Fruit fly (Drosophila melanogaster) whole organism, adult: ENCODE measurements around the gene hiro.

Experiments
- CG14711 ChIP-seq: fragments of 200-800 bp; sonication (Bioruptor generic); optimal IDR thresholded peaks from 2 replicates; lab custom pipeline; 2018; ENCODE audit warnings: missing biosample characterization, mild to moderate bottlenecking, missing genetic modification characterization, moderate library complexity
- CG5204 ChIP-seq: fragments of 200-800 bp; sonication (Bioruptor generic); optimal IDR thresholded peaks from 2 replicates; lab custom pipeline; 2016; ENCODE audit warnings: missing biosample characterization, missing genetic modification characterization
- CG7101 ChIP-seq: fragments of 200-800 bp; sonication (Bioruptor generic); optimal IDR thresholded peaks from 2 replicates; lab custom pipeline; 2018; ENCODE audit warnings: missing biosample characterization, mild to moderate bottlenecking, missing genetic modification characterization, moderate library complexity
- Clk ChIP-seq: fragments of 200-800 bp; sonication (Bioruptor generic); optimal IDR thresholded peaks from 2 replicates; lab custom pipeline; 2017; ENCODE audit warnings: missing biosample characterization, missing genetic modification characterization
- Crg-1 ChIP-seq: fragments of 200-800 bp; sonication (Bioruptor generic); optimal IDR thresholded peaks from 2 replicates; lab custom pipeline; 2016; ENCODE audit warnings: missing biosample characterization, missing genetic modification characterization
- bab1 ChIP-seq: fragments of 200-800 bp; sonication (Bioruptor generic); optimal IDR thresholded peaks from 3 replicates; lab custom pipeline; 2019; ENCODE audit warnings: missing biosample characterization, mild to moderate bottlenecking, missing genetic modification characterization, moderate library complexity
- cic ChIP-seq: fragments of 200-800 bp; sonication (Bioruptor generic); optimal IDR thresholded peaks from 2 replicates; lab custom pipeline; 2017; ENCODE audit warnings: missing biosample characterization, mild to moderate bottlenecking, missing genetic modification characterization, moderate library complexity
- cnc ChIP-seq, 2 experiments: fragments of >200 bp; optimal IDR thresholded peaks; 2 replicates each; lab custom pipeline; 2017
- kay ChIP-seq: fragments of 200-800 bp; sonication (Bioruptor generic); peaks from one replicate; lab custom pipeline; 2016; ENCODE audit warnings: missing biosample characterization, missing genetic modification characterization, borderline replicate concordance
- tj ChIP-seq: fragments of 200-800 bp; sonication (Bioruptor generic); optimal IDR thresholded peaks from 3 replicates; lab custom pipeline; 2017; ENCODE audit warnings: missing biosample characterization, mild to moderate bottlenecking, missing genetic modification characterization, moderate library complexity
- toe ChIP-seq: fragments of 200-800 bp; sonication (Bioruptor generic); optimal IDR thresholded peaks from 2 replicates; lab custom pipeline; 2016; ENCODE audit warnings: missing biosample characterization, missing genetic modification characterization

DNA sequence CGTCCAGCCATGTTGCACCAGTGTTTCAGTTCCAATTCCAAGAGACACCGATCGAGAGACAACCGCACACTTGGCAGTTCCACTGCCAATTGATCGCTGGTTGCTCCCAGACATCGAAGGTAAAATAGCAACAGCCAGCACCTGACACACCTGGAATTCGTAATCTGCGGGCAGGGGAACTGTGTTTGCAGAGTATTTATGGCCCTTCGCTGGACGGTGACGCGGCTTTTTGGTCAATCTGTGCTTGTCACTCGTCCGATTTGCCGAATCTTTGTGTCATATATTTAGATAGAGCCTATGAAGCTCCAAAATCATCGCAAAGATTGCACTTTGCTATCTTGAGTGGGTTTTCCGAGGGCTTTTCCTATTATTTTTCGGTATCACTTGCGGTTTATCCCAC lies at the start of gene hiro:
- TF ChIP-seq Clk: no peak
- TF ChIP-seq kay (GFP tag; lab: Kevin White, UChicago): no peak
- TF ChIP-seq toe (GFP tag; lab: Kevin White, UChicago): no peak
- no peak for TF ChIP-seq CG7101 (tag; lab: Kevin White, UChicago)
- TF ChIP-seq Crg-1 (GFP tag; lab: Kevin White, UChicago): no peak
- no peak for TF ChIP-seq bab1 (GFP tag; lab: Kevin White, UChicago)
- TF ChIP-seq tj (GFP tag; lab: Kevin White, UChicago): no peak
- TF ChIP-seq cnc (optimal IDR thresholded peaks at IDR 0.05; lab: Kevin White, UChicago): no peak
- TF ChIP-seq CG14711 (tag; lab: Kevin White, UChicago): no peak
- TF ChIP-seq cic: no peak
- TF ChIP-seq CG5204 (GFP tag; lab: Kevin White, UChicago): no peak
